Worm (Caenorhabditis elegans) whole organism, young adult: ENCODE results near the gene irld-17.
A peak's percentile ranks its signal among the peaks of the same experiment; 100 is the strongest.

Source experiments
- B0019.2 ChIP-seq: fragments of 200-800 bp; sonication (Bioruptor generic); conservative IDR thresholded peaks from 2 replicates; pipeline ENCODE4 v1.3.6; 2022; ENCODE audit warnings: missing genetic modification reagents, missing genetic modification characterization, missing compliant biosample characterization
- B0336.3 ChIP-seq: fragments of 200-800 bp; sonication (Bioruptor generic); IDR thresholded peaks from 2 replicates; pipeline ENCODE4 v1.3.6; 2022; ENCODE audit warnings: missing genetic modification characterization, missing compliant biosample characterization
- F23B12.7 ChIP-seq: sonication (generic microtip); optimal IDR thresholded peaks from 2 replicates; lab custom pipeline; 2017; ENCODE audit warnings: missing genetic modification characterization, mild to moderate bottlenecking, missing compliant biosample characterization, antibody characterized with exemption, moderate library complexity; ENCODE audit not compliant: insufficient read depth
- F39B2.1 ChIP-seq: fragments of 200-800 bp; sonication (Bioruptor generic); IDR thresholded peaks from 2 replicates; pipeline ENCODE4 v1.3.6; 2022; ENCODE audit warnings: missing genetic modification reagents, missing genetic modification characterization, missing compliant biosample characterization
- F57A8.1 ChIP-seq: fragments of 200-800 bp; sonication (Bioruptor generic); optimal IDR thresholded peaks from 2 replicates; lab custom pipeline; 2018; ENCODE audit warnings: mild to moderate bottlenecking, missing genetic modification characterization, moderate library complexity, missing compliant biosample characterization
- T07F8.4 ChIP-seq: sonication (generic microtip); optimal IDR thresholded peaks from 2 replicates; lab custom pipeline; 2016; ENCODE audit warnings: mild to moderate bottlenecking, missing genetic modification characterization, moderate library complexity, missing compliant biosample characterization
- Y56A3A.18 ChIP-seq: fragments of 200-800 bp; sonication (Bioruptor generic); IDR thresholded peaks from 2 replicates; pipeline ENCODE4 v1.3.6; 2022; ENCODE audit warnings: missing genetic modification reagents, missing genetic modification characterization, missing compliant biosample characterization
- akir-1 ChIP-seq: fragments of 200-800 bp; sonication (Bioruptor generic); optimal IDR thresholded peaks from 2 replicates; lab custom pipeline; 2018; ENCODE audit warnings: mild to moderate bottlenecking, missing genetic modification characterization, moderate library complexity, missing compliant biosample characterization
- aptf-2 ChIP-seq: fragments of 200-800 bp; sonication (Bioruptor generic); conservative IDR thresholded peaks from 2 replicates; pipeline ENCODE4 v1.3.6; 2022; ENCODE audit warnings: missing genetic modification reagents, missing genetic modification characterization, missing compliant biosample characterization
- attf-5 ChIP-seq: fragments of 200-800 bp; sonication (Bioruptor generic); optimal IDR thresholded peaks from 2 replicates; lab custom pipeline; 2018; ENCODE audit warnings: mild to moderate bottlenecking, missing genetic modification characterization, missing compliant biosample characterization
- attf-6 ChIP-seq: fragments of 200-800 bp; sonication (Bioruptor generic); IDR thresholded peaks from 2 replicates; pipeline ENCODE4 v1.3.6; 2022; ENCODE audit warnings: missing genetic modification reagents, missing genetic modification characterization, missing compliant biosample characterization
- cebp-1 ChIP-seq, 2 experiments: fragments of 200-800 bp in 1 of 2; sonication (Bioruptor generic) in 1 of 2; sonication (generic microtip) in 1 of 2; IDR thresholded peaks in 1 of 2; optimal IDR thresholded peaks in 1 of 2; 2 replicates each; pipeline versions ENCODE4 v1.3.6 to Lab custom; 2017 to 2022; ENCODE audit warnings: missing compliant biosample characterization in 2 of 2, missing genetic modification characterization in 2 of 2, mild to moderate bottlenecking in 1 of 2, missing genetic modification reagents in 1 of 2, moderate library complexity in 1 of 2
- cebp-2 ChIP-seq: fragments of 200-800 bp; sonication (Bioruptor generic); IDR thresholded peaks from 2 replicates; pipeline ENCODE4 v1.3.6; 2022; ENCODE audit warnings: missing genetic modification characterization, missing compliant biosample characterization
- ceh-100 ChIP-seq: fragments of 200-800 bp; sonication (Bioruptor generic); IDR thresholded peaks from 2 replicates; pipeline ENCODE4 v1.3.6; 2022; ENCODE audit warnings: missing genetic modification reagents, missing genetic modification characterization, missing compliant biosample characterization
- ceh-91 ChIP-seq: fragments of 200-800 bp; sonication (Bioruptor generic); IDR thresholded peaks from 2 replicates; pipeline ENCODE4 v1.3.6; 2022; ENCODE audit warnings: missing genetic modification reagents, missing genetic modification characterization, missing compliant biosample characterization
- dox-1 ChIP-seq: fragments of 200-800 bp; sonication (Bioruptor generic); IDR thresholded peaks from 2 replicates; pipeline ENCODE4 v1.3.6; 2022; ENCODE audit warnings: missing genetic modification reagents, missing genetic modification characterization, missing compliant biosample characterization
- ekl-4 ChIP-seq: fragments of 200-800 bp; sonication (Bioruptor generic); IDR thresholded peaks from 2 replicates; pipeline ENCODE4 v1.3.6; 2022; ENCODE audit warnings: missing genetic modification reagents, missing genetic modification characterization, missing compliant biosample characterization
- fkh-3 ChIP-seq: sonication (generic microtip); optimal IDR thresholded peaks from 2 replicates; lab custom pipeline; 2016; ENCODE audit warnings: mild to moderate bottlenecking, missing genetic modification characterization, missing compliant biosample characterization
- hlh-26 ChIP-seq: fragments of 200-800 bp; sonication (Bioruptor generic); conservative IDR thresholded peaks from 2 replicates; pipeline ENCODE4 v1.3.6; 2022; ENCODE audit warnings: missing genetic modification reagents, missing genetic modification characterization, missing compliant biosample characterization
- hrde-1 ChIP-seq: sonication (generic microtip); optimal IDR thresholded peaks from 2 replicates; lab custom pipeline; 2016; ENCODE audit warnings: missing genetic modification characterization, mild to moderate bottlenecking, missing compliant biosample characterization, moderate library complexity, missing genotype, missing genetic modification reagents, borderline replicate concordance
- lag-1 ChIP-seq: fragments of 200-800 bp; sonication (Bioruptor generic); IDR thresholded peaks from 2 replicates; pipeline ENCODE4 v1.3.6; 2022; ENCODE audit warnings: missing genetic modification reagents, missing genetic modification characterization, missing compliant biosample characterization
- let-607 ChIP-seq, 2 experiments: fragments of 200-800 bp in 1 of 2; sonication (Bioruptor generic) in 1 of 2; sonication (generic microtip) in 1 of 2; optimal IDR thresholded peaks; 2 replicates each; lab custom pipeline; 2016 to 2018; ENCODE audit warnings: mild to moderate bottlenecking in 2 of 2, missing compliant biosample characterization in 2 of 2, missing genetic modification characterization in 2 of 2, moderate library complexity in 2 of 2, missing genotype in 1 of 2
- lir-1 ChIP-seq: fragments of 200-800 bp; sonication (Bioruptor generic); conservative IDR thresholded peaks from 2 replicates; pipeline ENCODE4 v1.3.6; 2022; ENCODE audit warnings: missing genetic modification reagents, missing genetic modification characterization, missing compliant biosample characterization
- madf-10 ChIP-seq: sonication (generic microtip); optimal IDR thresholded peaks from 2 replicates; lab custom pipeline; 2016; ENCODE audit warnings: mild to moderate bottlenecking, missing genetic modification characterization, missing compliant biosample characterization
- madf-8 ChIP-seq: fragments of 200-800 bp; sonication (Bioruptor generic); conservative IDR thresholded peaks from 2 replicates; pipeline ENCODE4 v1.3.6; 2022; ENCODE audit warnings: missing genetic modification reagents, missing genetic modification characterization, missing compliant biosample characterization
- mxl-1 ChIP-seq: sonication (generic microtip); optimal IDR thresholded peaks from 2 replicates; lab custom pipeline; 2016; ENCODE audit warnings: missing genetic modification characterization, missing compliant biosample characterization
- nfya-1 ChIP-seq: sonication (generic microtip); optimal IDR thresholded peaks from 2 replicates; lab custom pipeline; 2017; ENCODE audit warnings: antibody characterized with exemption, missing compliant biosample characterization, missing genetic modification characterization, borderline replicate concordance; ENCODE audit not compliant: insufficient read depth
- nfyb-1 ChIP-seq: fragments of 200-800 bp; sonication (Bioruptor generic); IDR thresholded peaks from 2 replicates; pipeline ENCODE4 v1.3.6; 2022; ENCODE audit warnings: missing genetic modification reagents, missing genetic modification characterization, missing compliant biosample characterization
- nhr-80 ChIP-seq: sonication (generic microtip); optimal IDR thresholded peaks from 2 replicates; lab custom pipeline; 2016; ENCODE audit warnings: missing genetic modification characterization, missing compliant biosample characterization
- rcor-1 ChIP-seq: fragments of 200-800 bp; sonication (Bioruptor generic); IDR thresholded peaks from 2 replicates; pipeline ENCODE4 v1.3.6; 2022; ENCODE audit warnings: missing genetic modification reagents, missing genetic modification characterization, missing compliant biosample characterization
- repo-1 ChIP-seq: sonication (generic microtip); optimal IDR thresholded peaks from 2 replicates; lab custom pipeline; 2017; ENCODE audit warnings: mild to moderate bottlenecking, missing genetic modification characterization, missing compliant biosample characterization
- snpc-1.3 ChIP-seq: sonication (generic microtip); optimal IDR thresholded peaks from 2 replicates; lab custom pipeline; 2017; ENCODE audit warnings: missing genetic modification characterization, mild to moderate bottlenecking, missing compliant biosample characterization, antibody characterized with exemption, moderate library complexity, missing genotype, missing genetic modification reagents; ENCODE audit not compliant: insufficient read depth
- zfh-2 ChIP-seq: fragments of 200-800 bp; sonication (Bioruptor generic); conservative IDR thresholded peaks from 2 replicates; pipeline ENCODE4 v1.3.6; 2022; ENCODE audit warnings: missing genetic modification reagents, missing genetic modification characterization, missing compliant biosample characterization
- ztf-25 ChIP-seq: fragments of 200-800 bp; sonication (Bioruptor generic); IDR thresholded peaks from 2 replicates; pipeline ENCODE4 v1.3.6; 2022; ENCODE audit warnings: missing genetic modification reagents, missing genetic modification characterization, missing compliant biosample characterization
- ztf-3 ChIP-seq: fragments of 200-800 bp; sonication (Bioruptor generic); optimal IDR thresholded peaks from 2 replicates; lab custom pipeline; 2018; ENCODE audit warnings: mild to moderate bottlenecking, missing genetic modification characterization, missing compliant biosample characterization
- ztf-6 ChIP-seq: fragments of 200-800 bp; sonication (Bioruptor generic); IDR thresholded peaks from 2 replicates; pipeline ENCODE4 v1.3.6; 2022; ENCODE audit warnings: missing genetic modification reagents, missing genetic modification characterization, missing compliant biosample characterization

irld-17 gene

DNA sequence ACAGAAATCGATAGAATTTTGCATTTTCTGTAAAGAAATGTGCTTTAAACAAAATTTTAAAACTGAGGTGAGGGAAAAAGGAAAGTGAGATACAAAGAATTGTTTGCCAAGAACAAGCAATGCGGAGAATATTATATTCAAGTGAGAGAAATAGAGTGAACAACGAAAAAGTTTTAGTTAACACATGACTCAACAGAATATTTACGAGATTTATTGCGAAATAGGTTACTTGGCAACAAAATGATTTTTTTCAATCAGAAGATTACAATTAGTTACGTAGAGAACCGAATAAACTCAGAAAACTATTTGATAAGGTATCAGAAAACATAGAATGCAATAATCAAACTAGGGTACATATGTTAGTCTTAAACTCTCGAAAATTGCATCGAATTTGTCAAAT lies 10.3 kb upstream of the irld-17 start, which contains the start of gene nhr-117:
TSS of gene nhr-117 (minus strand) at position 27 of the 400 bp plus-strand sequence.
- TF ChIP-seq lag-1 (no peak), repo-1 (tag; lab: Kevin White, UChicago) (no peak), ceh-100 (no peak), attf-5 (peak; percentile 1), lir-1 (GFP tag; lab: Robert Waterston, UW) (no peak), nhr-80 (tag; lab: Kevin White, UChicago) (no peak), cebp-1 (GFP tag; IDR thresholded peaks at IDR 0.05; lab: Robert Waterston, UW) (peak; percentile 86), cebp-1 (tag; optimal IDR thresholded peaks at IDR 0.05; lab: Kevin White, UChicago) (peak; percentile 95)

DNA sequence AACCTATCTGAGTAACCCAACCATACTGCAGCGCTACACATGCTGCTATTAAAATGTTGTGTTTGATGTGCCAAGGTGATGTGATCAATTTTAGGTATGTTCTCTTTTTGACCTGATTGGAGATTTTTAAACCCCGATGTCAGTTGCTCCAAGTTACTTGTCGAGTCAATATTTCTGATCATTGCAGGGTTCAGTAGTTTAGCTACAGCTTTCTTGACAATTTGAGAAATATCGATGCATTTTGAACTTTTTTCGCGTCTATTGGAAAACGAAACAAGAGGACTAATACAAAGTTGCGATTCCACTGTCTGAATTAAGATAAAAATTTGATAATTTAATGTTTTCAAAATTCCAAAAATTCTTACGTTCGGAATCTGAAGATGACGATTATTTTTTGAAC lies 8.4 kb upstream of the irld-17 start:
- no peak for TF ChIP-seq F57A8.1
- TF ChIP-seq ceh-91 = no peak

- TF ChIP-seq F23B12.7 (tag; lab: Kevin White, UChicago) (no peak), ztf-25 (GFP tag; lab: Robert Waterston, UW) (no peak), aptf-2 (GFP tag; lab: Robert Waterston, UW) (no peak), Y56A3A.18 (no peak), attf-6 (GFP tag; lab: Robert Waterston, UW) (no peak), mxl-1 (tag; lab: Kevin White, UChicago) (no peak), madf-10 (tag; lab: Kevin White, UChicago) (no peak), cebp-2 (GFP tag; lab: Robert Waterston, UW) (no peak), nfyb-1 (no peak), ztf-3 (GFP tag; lab: Kevin White, UChicago) (no peak), ceh-100 (no peak), F39B2.1 (no peak), ekl-4 (GFP tag; lab: Robert Waterston, UW) (no peak)
Observed at ce11 chrV:1624340-1624739, 7.5 kb upstream of the irld-17 start, which contains the start of gene nhr-110. Gene nhr-110, minus strand, starts transcription at chrV:1624440.

ce11 chrV:1626720-1627119 lies 5.1 kb upstream of the irld-17 start, which contains the start of gene nhr-237:
Gene nhr-237, minus strand, starts transcription at chrV:1626820.
- no peak for TF ChIP-seq snpc-1.3
- TF ChIP-seq ceh-100 = no peak
- TF ChIP-seq T07F8.4 = no peak
- no peak for TF ChIP-seq B0019.2 (GFP tag; lab: Robert Waterston, UW)
- no peak for TF ChIP-seq F57A8.1
- no peak for TF ChIP-seq nfyb-1
- no peak for TF ChIP-seq hlh-26 (GFP tag; lab: Robert Waterston, UW)
- TF ChIP-seq nfya-1 (tag; lab: Kevin White, UChicago) = no peak
- TF ChIP-seq rcor-1 (GFP tag; lab: Robert Waterston, UW) = no peak
- no peak for TF ChIP-seq dox-1 (GFP tag; lab: Robert Waterston, UW)
- TF ChIP-seq ekl-4 (GFP tag; lab: Robert Waterston, UW) = no peak
- TF ChIP-seq zfh-2 (GFP tag; lab: Robert Waterston, UW) = no peak
- no peak for TF ChIP-seq hrde-1 (tag; lab: Kevin White, UChicago)
- no peak for TF ChIP-seq ztf-6
- no peak for TF ChIP-seq madf-8 (GFP tag; lab: Robert Waterston, UW)
- TF ChIP-seq fkh-3 (tag; lab: Kevin White, UChicago) = no peak
- no peak for TF ChIP-seq madf-10 (tag; lab: Kevin White, UChicago)
- TF ChIP-seq B0336.3 (GFP tag; lab: Robert Waterston, UW) = no peak
- TF ChIP-seq let-607 (tag; optimal IDR thresholded peaks at IDR 0.05; lab: Kevin White, UChicago) = no peak
- no peak for TF ChIP-seq akir-1 (GFP tag; lab: Kevin White, UChicago)
- TF ChIP-seq, all 124 proteins: peak for 0
